Fruit fly (Drosophila melanogaster): ENCODE measurements around the gene Taf10.

- TF ChIP-seq psq (optimal IDR thresholded peaks at IDR 0.05) = no peak
- no peak for TF ChIP-seq EcR (GFP tag; optimal IDR thresholded peaks at IDR 0.05)
- TF ChIP-seq pan (optimal IDR thresholded peaks at IDR 0.05) = no peak
Observed at dm6 chr2L:2721317-2721716, 46.4 kb upstream of the Taf10 start.

All from whole organism.